Worm (Caenorhabditis elegans): Measurements from ENCODE around the gene C46H3.2.

The C46H3.2 gene

ce11 chrX:1209096-1209495 is 21.5 kb downstream of the C46H3.2 start, which contains the start of gene C46H3.1:
Gene C46H3.1, plus strand, starts transcription at chrX:1209396.
- no peak for TF ChIP-seq unc-62 (GFP tag; optimal IDR thresholded peaks at IDR 0.05)

- no peak for TF ChIP-seq unc-62 (GFP tag; optimal IDR thresholded peaks at IDR 0.05)
Measured at ce11 chrX:1207915-1208314, 22.6 kb downstream of the C46H3.2 start.

ce11 chrX:1206029-1206428 is 24.5 kb downstream of the C46H3.2 start, which contains the start of gene T13G4.7:
Gene T13G4.7, minus strand, starts transcription at chrX:1206129.
- TF ChIP-seq unc-62 (GFP tag; optimal IDR thresholded peaks at IDR 0.05), result no peak

- TF ChIP-seq unc-62 (GFP tag; optimal IDR thresholded peaks at IDR 0.05), result no peak
Measured at ce11 chrX:1202638-1203037, 27.9 kb downstream of the C46H3.2 start.

ce11 chrX:1192848-1193247 is 37.7 kb downstream of the C46H3.2 start, which contains the start of gene T13G4.1:
Gene T13G4.1, plus strand, starts transcription at chrX:1193148.
- no peak for TF ChIP-seq unc-62 (GFP tag; optimal IDR thresholded peaks at IDR 0.05)

ce11 chrX:1191582-1191981 is 39.0 kb downstream of the C46H3.2 start, which contains the start of gene T13G4.4:
Gene T13G4.4, minus strand, starts transcription at chrX:1191678.
- TF ChIP-seq unc-62 (GFP tag; optimal IDR thresholded peaks at IDR 0.05), result no peak

ce11 chrX:1185474-1185873 is 45.1 kb downstream of the C46H3.2 start:
- TF ChIP-seq unc-62 (GFP tag; optimal IDR thresholded peaks at IDR 0.05), result no peak

ce11 chrX:1183985-1184384 is 46.6 kb downstream of the C46H3.2 start:
- TF ChIP-seq unc-62 (GFP tag; optimal IDR thresholded peaks at IDR 0.05), result no peak

ce11 chrX:1183258-1183657 is 47.3 kb downstream of the C46H3.2 start:
- no peak for TF ChIP-seq unc-62 (GFP tag; optimal IDR thresholded peaks at IDR 0.05)

- TF ChIP-seq unc-62 (GFP tag; optimal IDR thresholded peaks at IDR 0.05), result no peak
Measured at ce11 chrX:1181271-1181958, 49.1 kb downstream of the C46H3.2 start.

ce11 chrX:1179984-1180383 is 50.6 kb downstream of the C46H3.2 start, which contains the start of gene hot-8:
Gene hot-8, plus strand, starts transcription at chrX:1180284.
- no peak for TF ChIP-seq unc-62 (GFP tag; optimal IDR thresholded peaks at IDR 0.05)

ce11 chrX:1172024-1172423 is 58.5 kb downstream of the C46H3.2 start:
- TF ChIP-seq unc-62 (GFP tag; optimal IDR thresholded peaks at IDR 0.05), result no peak

ce11 chrX:1171617-1172016 is 58.9 kb downstream of the C46H3.2 start:
- no peak for TF ChIP-seq unc-62 (GFP tag; optimal IDR thresholded peaks at IDR 0.05)

ce11 chrX:1167234-1167633 is 63.3 kb downstream of the C46H3.2 start:
- TF ChIP-seq unc-62 (GFP tag; optimal IDR thresholded peaks at IDR 0.05), result no peak

- no peak for TF ChIP-seq unc-62 (GFP tag; optimal IDR thresholded peaks at IDR 0.05)
Measured at ce11 chrX:1162019-1162418, 68.5 kb downstream of the C46H3.2 start, which contains the start of gene tmc-1. Gene tmc-1, plus strand, starts transcription at chrX:1162207.
